Fruit fly (Drosophila melanogaster): ENCODE results near the gene rdgC.

Gene rdgC

dm6 chr3L:20209092-20209491 is 38.8 kb upstream of the rdgC start:
- TF ChIP-seq Ets21C (GFP tag; optimal IDR thresholded peaks at IDR 0.05) (no peak), Blimp-1 (GFP tag; optimal IDR thresholded peaks at IDR 0.05) (no peak), vri (GFP tag; optimal IDR thresholded peaks at IDR 0.05) (peak; percentile 90), CG8119 (GFP tag; IDR thresholded peaks at IDR 0.05) (no peak)

DNA sequence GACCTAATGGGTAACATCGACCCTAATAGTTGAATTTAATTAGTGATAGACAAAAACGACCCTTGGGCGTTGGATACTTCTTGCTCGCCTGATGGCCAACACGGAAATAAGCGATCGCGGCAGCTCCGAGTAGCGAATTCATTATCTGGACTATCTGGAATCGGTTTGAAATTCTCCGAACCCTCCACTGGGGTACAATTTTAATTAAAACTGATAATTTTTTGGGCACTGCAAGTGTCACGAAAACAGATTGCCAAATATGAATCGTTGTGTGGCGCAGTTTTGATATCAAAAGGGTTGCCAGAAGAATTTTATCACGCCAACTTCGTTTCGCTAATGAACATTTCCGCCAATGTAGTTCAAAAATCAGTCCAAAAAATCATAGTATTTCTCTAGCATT is 38.0 kb upstream of the rdgC start:
- TF ChIP-seq vri (GFP tag; optimal IDR thresholded peaks at IDR 0.05): no peak
- TF ChIP-seq Hr38 (GFP tag; optimal IDR thresholded peaks at IDR 0.05): no peak
- no peak for TF ChIP-seq CG9139 (GFP tag; optimal IDR thresholded peaks at IDR 0.05)
- TF ChIP-seq cyc (GFP tag; optimal IDR thresholded peaks at IDR 0.05): no peak
- no peak for TF ChIP-seq Lpt (GFP tag; optimal IDR thresholded peaks at IDR 0.05)
- no peak for TF ChIP-seq CG6808 (GFP tag; optimal IDR thresholded peaks at IDR 0.05)
- no peak for TF ChIP-seq Sox15 (GFP tag; optimal IDR thresholded peaks at IDR 0.05)
- TF ChIP-seq spab (GFP tag; optimal IDR thresholded peaks at IDR 0.05): no peak
- no peak for TF ChIP-seq Eip78C (GFP tag)
- no peak for TF ChIP-seq CG10631 (GFP tag; optimal IDR thresholded peaks at IDR 0.05)
- no peak for TF ChIP-seq Sox14 (GFP tag; optimal IDR thresholded peaks at IDR 0.05)
- no peak for TF ChIP-seq CG16779 (tag; optimal IDR thresholded peaks at IDR 0.05)
- TF ChIP-seq CG3032 (tag; optimal IDR thresholded peaks at IDR 0.05): no peak
- no peak for TF ChIP-seq CG8319 (GFP tag; optimal IDR thresholded peaks at IDR 0.05)
- no peak for TF ChIP-seq CG34406 (GFP tag; optimal IDR thresholded peaks at IDR 0.05)
- no peak for TF ChIP-seq CG6792 (GFP tag; optimal IDR thresholded peaks at IDR 0.05)

DNA sequence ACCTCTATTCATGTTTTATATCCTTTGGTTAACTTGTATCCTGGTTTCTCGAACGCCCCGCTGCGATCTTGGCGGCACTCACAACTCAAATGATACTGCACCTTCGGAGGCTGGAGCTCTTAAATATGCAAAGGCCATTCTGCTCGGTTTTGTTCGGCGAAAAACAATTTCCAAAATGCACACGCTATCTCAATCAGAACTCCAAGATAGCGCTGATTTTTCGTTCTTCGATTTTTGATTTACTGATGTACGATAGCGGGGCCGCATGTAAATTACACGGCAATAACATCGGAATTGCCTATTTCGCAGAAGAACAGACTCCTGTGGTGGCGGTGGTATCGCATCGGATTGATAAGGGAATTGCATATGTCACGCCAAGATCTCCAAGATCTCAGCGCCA is 35.9 kb upstream of the rdgC start, which contains the start of gene CG7017:
CG7017 (minus strand) TSS at position 101 of the 400 bp plus-strand sequence.
- peak; percentile 18 for TF ChIP-seq svp (GFP tag)
- TF ChIP-seq CG6792 (GFP tag; optimal IDR thresholded peaks at IDR 0.05): no peak

- TF ChIP-seq fd59A (GFP tag; optimal IDR thresholded peaks at IDR 0.05): no peak
- no peak for TF ChIP-seq CG6276 (GFP tag; optimal IDR thresholded peaks at IDR 0.05)
- no peak for TF ChIP-seq CG1621 (tag; optimal IDR thresholded peaks at IDR 0.05)
Observed at dm6 chr3L:20220374-20220773, 27.5 kb upstream of the rdgC start, which contains the start of gene CG6933. TSS of gene CG6933 (minus strand) at chr3L:20220420.

DNA sequence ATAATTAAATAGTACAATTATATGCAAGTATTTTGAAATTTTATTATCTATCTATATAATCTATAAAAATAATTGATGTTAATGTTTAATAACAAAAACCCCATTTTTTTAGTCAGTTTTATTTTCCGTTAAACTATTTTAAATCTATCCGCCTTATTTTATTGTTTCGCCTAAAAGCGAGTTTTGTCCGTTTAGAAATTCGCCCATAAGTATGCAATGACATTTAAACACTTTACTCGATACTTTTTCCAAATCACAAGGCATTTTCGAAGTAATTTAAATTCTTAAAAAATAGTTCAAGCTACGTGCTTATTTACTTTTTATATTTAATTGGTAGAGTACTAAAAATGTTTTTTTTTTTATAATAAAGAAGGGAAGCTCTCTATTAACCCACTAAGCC is 27.0 kb upstream of the rdgC start:
- TF ChIP-seq Ets21C (GFP tag; optimal IDR thresholded peaks at IDR 0.05) (no peak), CG11902 (GFP tag; optimal IDR thresholded peaks at IDR 0.05) (no peak)

DNA sequence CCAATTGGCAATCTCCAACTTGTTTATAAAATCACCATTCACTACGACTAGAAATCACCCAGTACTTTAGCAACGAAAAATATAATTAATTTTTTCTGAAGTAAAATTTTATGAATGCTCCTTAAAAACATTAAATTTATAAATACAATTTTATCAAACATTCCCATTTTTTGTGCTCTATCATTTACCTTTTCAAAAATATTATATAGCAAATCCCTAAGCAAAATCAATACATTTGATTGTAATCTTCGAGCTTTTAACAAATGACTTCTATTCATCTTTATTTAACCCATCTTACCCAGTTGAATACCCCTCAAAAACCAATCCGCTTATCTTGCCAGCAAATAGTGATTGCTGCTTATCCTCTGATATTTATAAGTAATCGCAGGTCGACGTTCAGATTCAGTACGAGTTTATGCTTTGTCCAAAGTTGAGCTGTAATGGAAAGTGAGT is 26.4 kb upstream of the rdgC start, which contains the start of gene CG17145:
CG17145 (plus strand) TSS at position 403 of the 453 bp plus-strand sequence.
- TF ChIP-seq CG9139 (GFP tag; optimal IDR thresholded peaks at IDR 0.05) (no peak), Met (GFP tag; optimal IDR thresholded peaks at IDR 0.05) (no peak), CG6163 (GFP tag; IDR thresholded peaks at IDR 0.05) (no peak)

DNA sequence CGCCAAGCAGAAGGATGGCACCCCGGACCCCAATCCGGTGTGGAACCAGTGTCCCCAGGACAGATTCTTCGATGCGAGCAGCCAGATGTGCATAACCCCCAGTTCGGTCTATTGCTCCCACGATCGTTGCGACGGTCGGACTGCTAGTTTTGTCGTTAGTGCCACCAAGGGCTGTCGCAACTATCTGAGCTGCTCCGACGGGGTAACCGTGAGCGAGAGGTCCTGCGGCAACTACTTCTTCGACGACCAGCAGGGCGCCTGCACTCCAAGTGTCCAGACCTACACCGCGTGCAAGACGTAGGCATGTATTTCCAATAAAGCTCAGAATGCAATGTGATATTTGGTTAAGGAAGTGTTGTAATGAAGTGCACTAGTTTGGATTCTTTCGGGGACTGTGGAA is 25.3 kb upstream of the rdgC start:
- TF ChIP-seq CG8632 (GFP tag; optimal IDR thresholded peaks at IDR 0.05) (no peak), Lpt (GFP tag; optimal IDR thresholded peaks at IDR 0.05) (no peak), Sox14 (GFP tag; optimal IDR thresholded peaks at IDR 0.05) (no peak), CG4318 (GFP tag; optimal IDR thresholded peaks at IDR 0.05) (no peak), Gug (GFP tag; IDR thresholded peaks at IDR 0.05) (no peak), Blimp-1 (GFP tag; optimal IDR thresholded peaks at IDR 0.05) (no peak), vri (GFP tag; optimal IDR thresholded peaks at IDR 0.05) (no peak), Eip93F (GFP tag; optimal IDR thresholded peaks at IDR 0.05) (no peak), CG6808 (GFP tag; optimal IDR thresholded peaks at IDR 0.05) (no peak), CG8319 (GFP tag; optimal IDR thresholded peaks at IDR 0.05) (no peak), Smox (GFP tag; optimal IDR thresholded peaks at IDR 0.05) (no peak), Ets21C (GFP tag; optimal IDR thresholded peaks at IDR 0.05) (no peak), pdm3 (GFP tag; optimal IDR thresholded peaks at IDR 0.05) (no peak)
